Fruit fly (Drosophila melanogaster) whole organism, embryonic: ENCODE data around the gene spn-B.

ENCODE experiments used
- Adf1 ChIP-seq: fragments of 200-800 bp; sonication (Bioruptor generic); IDR thresholded peaks from 2 replicates; pipeline ENCODE4 v1.3.6; 2022; ENCODE audit warnings: missing biosample characterization, missing genetic modification characterization
- Antp ChIP-seq: fragments of 200-800 bp; sonication (Bioruptor generic); optimal IDR thresholded peaks from 3 replicates; lab custom pipeline; 2016; ENCODE audit warnings: missing biosample characterization, missing genetic modification characterization
- B-H1 ChIP-seq: fragments of 200-800 bp; sonication (Bioruptor generic); IDR thresholded peaks from 3 replicates; pipeline ENCODE4 v1.3.6; 2022; ENCODE audit warnings: missing biosample characterization, missing genetic modification characterization
- Bteb2 ChIP-seq: fragments of 200-800 bp; sonication (Bioruptor generic); optimal IDR thresholded peaks from 2 replicates; lab custom pipeline; 2016; ENCODE audit warnings: missing biosample characterization, missing genetic modification characterization
- CG10209 ChIP-seq: fragments of 200-800 bp; sonication (Bioruptor generic); optimal IDR thresholded peaks from 3 replicates; lab custom pipeline; 2017; ENCODE audit warnings: missing biosample characterization, mild to moderate bottlenecking, missing genetic modification characterization, missing genetic modification reagents
- CG10431 ChIP-seq: fragments of 200-800 bp; sonication (Bioruptor generic); optimal IDR thresholded peaks from 3 replicates; lab custom pipeline; 2018; ENCODE audit warnings: missing biosample characterization, mild to moderate bottlenecking, missing genetic modification characterization
- CG10462 ChIP-seq: fragments of 200-800 bp; sonication (Bioruptor generic); optimal IDR thresholded peaks from 2 replicates; lab custom pipeline; 2016; ENCODE audit warnings: missing biosample characterization, missing genetic modification characterization
- CG11504 ChIP-seq: fragments of 200-800 bp; sonication (Bioruptor generic); optimal IDR thresholded peaks from 3 replicates; lab custom pipeline; 2019; ENCODE audit warnings: missing biosample characterization, mild to moderate bottlenecking, missing genetic modification characterization, moderate library complexity
- CG13894 ChIP-seq: fragments of 200-800 bp; sonication (Bioruptor generic); optimal IDR thresholded peaks from 3 replicates; lab custom pipeline; 2018; ENCODE audit warnings: missing biosample characterization, mild to moderate bottlenecking, missing genetic modification characterization, moderate library complexity
- CG15011 ChIP-seq: fragments of 200-800 bp; sonication (Bioruptor generic); optimal IDR thresholded peaks from 3 replicates; lab custom pipeline; 2018; ENCODE audit warnings: missing biosample characterization, mild to moderate bottlenecking, missing genetic modification characterization
- CG18764 ChIP-seq: fragments of 200-800 bp; sonication (Bioruptor generic); optimal IDR thresholded peaks from 3 replicates; lab custom pipeline; 2016; ENCODE audit warnings: missing biosample characterization, missing genetic modification characterization
- CG4404 ChIP-seq: fragments of 200-800 bp; sonication (Bioruptor generic); IDR thresholded peaks from 2 replicates; pipeline ENCODE4 v1.3.6; 2022; ENCODE audit warnings: missing biosample characterization, missing genetic modification characterization
- CG6813 ChIP-seq: fragments of 200-800 bp; sonication (Bioruptor generic); optimal IDR thresholded peaks from 2 replicates; lab custom pipeline; 2017; ENCODE audit warnings: missing biosample characterization, missing genetic modification characterization, mild to moderate bottlenecking, moderate library complexity, missing genetic modification reagents
- CG6854 ChIP-seq: fragments of 200-800 bp; sonication (Bioruptor generic); optimal IDR thresholded peaks from 3 replicates; lab custom pipeline; 2017; ENCODE audit warnings: missing biosample characterization, mild to moderate bottlenecking, missing genetic modification characterization
- CG8924 ChIP-seq: fragments of 200-800 bp; optimal IDR thresholded peaks from 3 replicates; lab custom pipeline; 2019; ENCODE audit warnings: missing biosample characterization, mild to moderate bottlenecking, missing genetic modification characterization, moderate library complexity
- CG9215 ChIP-seq: fragments of 200-800 bp; sonication (Bioruptor generic); IDR thresholded peaks from 2 replicates; pipeline ENCODE4 v1.3.6; 2022; ENCODE audit warnings: missing biosample characterization, missing genetic modification characterization
- CG9609 ChIP-seq: fragments of 200-800 bp; sonication (Bioruptor generic); optimal IDR thresholded peaks from 3 replicates; lab custom pipeline; 2016; ENCODE audit warnings: missing biosample characterization, missing genetic modification characterization
- CTCF ChIP-seq: fragments of 200-800 bp; sonication (Bioruptor generic); optimal IDR thresholded peaks from 2 replicates; lab custom pipeline; 2017; ENCODE audit warnings: missing biosample characterization, mild to moderate bottlenecking, missing genetic modification characterization, moderate library complexity
- CkIIα-i1 ChIP-seq: fragments of 200-800 bp; sonication (Bioruptor generic); IDR thresholded peaks from 2 replicates; pipeline ENCODE4 v1.3.6; 2022; ENCODE audit warnings: missing biosample characterization, missing genetic modification characterization
- Dfd ChIP-seq, 2 experiments: fragments of >200 bp; optimal IDR thresholded peaks; 2 replicates each; lab custom pipeline; 2017; ENCODE audit warnings: missing biosample characterization in 2 of 2, missing genetic modification characterization in 2 of 2
- ERR ChIP-seq: fragments of 200-800 bp; sonication (Bioruptor generic); optimal IDR thresholded peaks from 2 replicates; lab custom pipeline; 2016; ENCODE audit warnings: missing biosample characterization, missing genetic modification characterization
- Fer2 ChIP-seq: fragments of 200-800 bp; sonication (Bioruptor generic); optimal IDR thresholded peaks from 2 replicates; lab custom pipeline; 2018; ENCODE audit warnings: missing biosample characterization, mild to moderate bottlenecking, missing genetic modification characterization, moderate library complexity
- GATAe ChIP-seq: fragments of 200-800 bp; sonication (Bioruptor generic); conservative IDR thresholded peaks from 2 replicates; pipeline ENCODE4 v1.3.6; 2022; ENCODE audit warnings: missing biosample characterization, missing genetic modification characterization
- HLH4C ChIP-seq: fragments of 200-800 bp; sonication (Bioruptor generic); IDR thresholded peaks from 3 replicates; pipeline ENCODE4 v1.3.6; 2022; ENCODE audit warnings: missing biosample characterization, missing genetic modification characterization; ENCODE audit not compliant: partially characterized antibody
- HmgZ ChIP-seq: fragments of 200-800 bp; sonication (Bioruptor generic); optimal IDR thresholded peaks from 2 replicates; lab custom pipeline; 2018; ENCODE audit warnings: missing biosample characterization, mild to moderate bottlenecking, missing genetic modification characterization
- Hmx ChIP-seq: fragments of 200-800 bp; sonication (Bioruptor generic); optimal IDR thresholded peaks from 2 replicates; lab custom pipeline; 2016; ENCODE audit warnings: missing biosample characterization, missing genetic modification characterization
- MTF-1 ChIP-seq: fragments of 200-800 bp; sonication (Bioruptor generic); optimal IDR thresholded peaks from 2 replicates; lab custom pipeline; 2018; ENCODE audit warnings: missing biosample characterization, mild to moderate bottlenecking, missing genetic modification characterization, borderline replicate concordance
- Pdp1 ChIP-seq, 2 experiments: fragments of 200-800 bp; sonication (Bioruptor generic); optimal IDR thresholded peaks; 3 replicates each; lab custom pipeline; 2016; ENCODE audit warnings: missing biosample characterization in 2 of 2, missing genetic modification characterization in 2 of 2, mild to moderate bottlenecking in 1 of 2, moderate library complexity in 1 of 2
- Scr ChIP-seq: fragments of 200-800 bp; sonication (Bioruptor generic); IDR thresholded peaks from 2 replicates; pipeline ENCODE4 v1.3.6; 2022; ENCODE audit warnings: missing biosample characterization, missing genetic modification characterization; ENCODE audit not compliant: partially characterized antibody
- abd-A ChIP-seq: fragments of 200-800 bp; sonication (Bioruptor generic); optimal IDR thresholded peaks from 3 replicates; lab custom pipeline; 2019; ENCODE audit warnings: missing biosample characterization, mild to moderate bottlenecking, missing genetic modification characterization, moderate library complexity
- aop ChIP-seq: fragments of 200-800 bp; sonication (Bioruptor generic); IDR thresholded peaks from 2 replicates; pipeline ENCODE4 v1.3.6; 2022; ENCODE audit warnings: missing biosample characterization, missing genetic modification characterization
- ap ChIP-seq: fragments of 200-800 bp; sonication (Bioruptor generic); IDR thresholded peaks from 2 replicates; pipeline ENCODE4 v1.3.6; 2022; ENCODE audit warnings: missing biosample characterization, missing genetic modification characterization
- ato ChIP-seq: fragments of 200-800 bp; sonication (Bioruptor generic); IDR thresholded peaks from 2 replicates; pipeline ENCODE4 v1.3.6; 2022; ENCODE audit warnings: missing biosample characterization, missing genetic modification characterization; ENCODE audit not compliant: partially characterized antibody
- bowl ChIP-seq: fragments of 200-800 bp; sonication (Bioruptor generic); IDR thresholded peaks from 2 replicates; pipeline ENCODE4 v1.3.6; 2022; ENCODE audit warnings: missing biosample characterization, missing genetic modification characterization
- crc ChIP-seq: fragments of 200-800 bp; sonication (Bioruptor generic); optimal IDR thresholded peaks from 2 replicates; lab custom pipeline; 2016; ENCODE audit warnings: missing biosample characterization, missing genetic modification characterization
- crol ChIP-seq: fragments of 200-800 bp; sonication (Bioruptor generic); IDR thresholded peaks from 2 replicates; pipeline ENCODE4 v1.3.6; 2022; ENCODE audit warnings: missing biosample characterization, missing genetic modification characterization
- dati ChIP-seq: fragments of 200-800 bp; sonication (Bioruptor generic); IDR thresholded peaks from 2 replicates; pipeline ENCODE4 v1.3.6; 2022; ENCODE audit warnings: missing biosample characterization, missing genetic modification characterization
- dysf ChIP-seq: fragments of 200-800 bp; sonication (Bioruptor generic); IDR thresholded peaks from 3 replicates; pipeline ENCODE4 v1.3.6; 2022; ENCODE audit warnings: missing biosample characterization, missing genetic modification characterization
- ftz-f1 ChIP-seq: fragments of 200-800 bp; sonication (Bioruptor generic); optimal IDR thresholded peaks from 2 replicates; lab custom pipeline; 2016; ENCODE audit warnings: missing biosample characterization, missing genetic modification characterization
- grn ChIP-seq: fragments of 200-800 bp; sonication (Bioruptor generic); optimal IDR thresholded peaks from 3 replicates; lab custom pipeline; 2017; ENCODE audit warnings: missing biosample characterization, missing genetic modification characterization
- gsb-n ChIP-seq: fragments of 200-800 bp; sonication (Bioruptor generic); optimal IDR thresholded peaks from 3 replicates; lab custom pipeline; 2018; ENCODE audit warnings: missing biosample characterization, mild to moderate bottlenecking, missing genetic modification characterization
- oc ChIP-seq: fragments of 200-800 bp; sonication (Bioruptor generic); optimal IDR thresholded peaks from 2 replicates; lab custom pipeline; 2018; ENCODE audit warnings: missing biosample characterization, mild to moderate bottlenecking, missing genetic modification characterization, moderate library complexity
- odd ChIP-seq: fragments of 200-800 bp; sonication (Bioruptor generic); optimal IDR thresholded peaks from 2 replicates; lab custom pipeline; 2017; ENCODE audit warnings: missing biosample characterization, mild to moderate bottlenecking, missing genetic modification characterization
- pb ChIP-seq: fragments of 200-800 bp; sonication (Bioruptor generic); optimal IDR thresholded peaks from 3 replicates; lab custom pipeline; 2016; ENCODE audit warnings: missing biosample characterization, missing genetic modification characterization
- peb ChIP-seq: fragments of 200-800 bp; sonication (Bioruptor generic); IDR thresholded peaks from 2 replicates; pipeline ENCODE4 v1.3.6; 2022; ENCODE audit warnings: missing biosample characterization, missing genetic modification characterization
- pho ChIP-seq: fragments of 200-800 bp; sonication (Bioruptor generic); optimal IDR thresholded peaks from 2 replicates; lab custom pipeline; 2016; ENCODE audit warnings: missing biosample characterization, missing genetic modification characterization
- sens ChIP-seq: fragments of 200-800 bp; sonication (Bioruptor generic); peaks from one replicate; lab custom pipeline; 2016; ENCODE audit warnings: missing biosample characterization, missing genetic modification characterization
- shn ChIP-seq: fragments of 200-800 bp; sonication (Bioruptor generic); optimal IDR thresholded peaks from 3 replicates; lab custom pipeline; 2016; ENCODE audit warnings: missing biosample characterization, missing genetic modification characterization
- sob ChIP-seq: fragments of 200-800 bp; sonication (Bioruptor generic); IDR thresholded peaks from 2 replicates; pipeline ENCODE4 v1.3.6; 2022; ENCODE audit warnings: missing biosample characterization, missing genetic modification characterization
- tna ChIP-seq: fragments of 200-800 bp; sonication (Bioruptor generic); IDR thresholded peaks from 2 replicates; pipeline ENCODE4 v1.3.6; 2022; ENCODE audit warnings: missing biosample characterization, missing genetic modification characterization; ENCODE audit not compliant: partially characterized antibody
- zfh2 ChIP-seq: fragments of 200-800 bp; sonication (Bioruptor generic); optimal IDR thresholded peaks from 2 replicates; lab custom pipeline; 2016; ENCODE audit warnings: missing biosample characterization, missing genetic modification characterization

spn-B gene

DNA sequence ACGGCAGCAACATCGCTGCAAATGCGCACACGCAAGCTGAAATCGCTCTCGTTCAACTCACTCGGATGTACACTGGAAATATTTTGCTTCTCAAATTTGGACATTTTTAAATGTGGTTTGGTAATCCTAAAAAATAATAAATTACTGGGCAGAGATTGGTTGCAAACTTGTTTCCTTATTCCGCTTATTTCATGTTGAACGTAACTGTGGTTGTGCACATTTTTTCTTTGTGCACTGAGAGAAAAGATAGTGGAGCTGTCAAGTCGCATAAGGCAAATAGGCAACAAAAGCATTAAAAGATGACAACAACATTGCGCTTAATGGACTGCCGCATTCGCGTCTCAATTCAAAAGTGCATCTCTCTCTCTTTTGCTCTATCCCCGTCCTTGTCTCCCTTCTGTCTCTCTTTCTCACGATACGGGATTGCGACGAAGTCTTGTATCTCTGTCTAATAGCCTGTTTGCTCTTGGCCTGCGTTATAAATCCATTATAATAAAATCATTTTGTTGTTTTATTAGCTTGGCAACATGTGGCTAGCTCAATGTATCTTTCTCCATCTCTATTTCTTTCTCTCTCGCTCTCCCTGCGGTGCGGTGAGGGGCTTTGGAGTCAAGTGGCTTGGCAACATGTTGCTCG, 45.5 kb downstream of the spn-B start (continued):
- TF ChIP-seq HmgZ (tag; lab: Kevin White, UChicago) = peak; percentile 88
- TF ChIP-seq CG10209 (GFP tag; lab: Kevin White, UChicago) = peak; percentile 95
- TF ChIP-seq sens = peak; percentile 100
- peak; percentile 76 for TF ChIP-seq Adf1
- TF ChIP-seq Antp (GFP tag; lab: Kevin White, UChicago) = peak; percentile 96
- no peak for TF ChIP-seq Scr (GFP tag; lab: Robert Waterston, UW)
- peak; percentile 96 for TF ChIP-seq CG9609
- no peak for TF ChIP-seq tna (GFP tag; lab: Robert Waterston, UW)
- TF ChIP-seq CG18764 = peak; percentile 82
- TF ChIP-seq abd-A (tag; lab: Kevin White, UChicago) = peak; percentile 94
- no peak for TF ChIP-seq CkIIα-i1
- TF ChIP-seq Fer2 (tag; lab: Kevin White, UChicago) = peak; percentile 4
- TF ChIP-seq GATAe (GFP tag; lab: Robert Waterston, UW) = peak; percentile 83
- peak; percentile 95 for TF ChIP-seq shn
- TF ChIP-seq Bteb2 (GFP tag; lab: Kevin White, UChicago) = peak; percentile 93
- TF ChIP-seq Pdp1 (GFP tag; optimal IDR thresholded peaks at IDR 0.05; lab: Kevin White, UChicago) = peak; percentile 84 to 90
- peak; percentile 89 for TF ChIP-seq pb (GFP tag; lab: Kevin White, UChicago)
- TF ChIP-seq CG6854 (GFP tag; lab: Kevin White, UChicago) = peak; percentile 69
- TF ChIP-seq grn (GFP tag; lab: Kevin White, UChicago) = peak; percentile 47
- TF ChIP-seq dati (GFP tag; lab: Robert Waterston, UW) = no peak
- peak; percentile 50 for TF ChIP-seq MTF-1 (GFP tag; lab: Kevin White, UChicago)
- no peak for TF ChIP-seq CTCF (GFP tag; lab: Kevin White, UChicago)
- no peak for TF ChIP-seq CG13894
- TF ChIP-seq CG15011 (GFP tag; lab: Kevin White, UChicago) = peak; percentile 69
- TF ChIP-seq CG8924 (tag; lab: Kevin White, UChicago) = peak; percentile 90
- peak; percentile 74 for TF ChIP-seq CG10431 (GFP tag; lab: Kevin White, UChicago)
- peak; percentile 82 for TF ChIP-seq peb (GFP tag; lab: Robert Waterston, UW)
- peak; percentile 93 for TF ChIP-seq ERR
- TF ChIP-seq gsb-n (tag; lab: Kevin White, UChicago) = peak; percentile 81
- TF ChIP-seq Hmx = peak; percentile 69
- TF ChIP-seq ato = no peak
- peak; percentile 95 for TF ChIP-seq bowl (GFP tag; lab: Robert Waterston, UW)
- TF ChIP-seq CG9215 (GFP tag; lab: Robert Waterston, UW) = peak; percentile 53
- TF ChIP-seq ap (GFP tag; lab: Robert Waterston, UW) = peak; percentile 96
- TF ChIP-seq B-H1 = peak; percentile 88
- TF ChIP-seq aop (GFP tag; lab: Robert Waterston, UW) = peak; percentile 91
- peak; percentile 91 for TF ChIP-seq crol (GFP tag; lab: Robert Waterston, UW)
- no peak for TF ChIP-seq HLH4C (GFP tag; lab: Robert Waterston, UW)
- TF ChIP-seq sob (GFP tag; lab: Robert Waterston, UW) = peak; percentile 88
- TF ChIP-seq dysf (GFP tag; lab: Robert Waterston, UW) = peak; percentile 96
- TF ChIP-seq oc (tag; lab: Kevin White, UChicago) = peak; percentile 94
- no peak for TF ChIP-seq Dfd (GFP tag; optimal IDR thresholded peaks at IDR 0.05; lab: Kevin White, UChicago)
- TF ChIP-seq pho (GFP tag; lab: Kevin White, UChicago) = peak; percentile 95
- TF ChIP-seq crc (GFP tag; lab: Kevin White, UChicago) = peak; percentile 95
- peak; percentile 92 for TF ChIP-seq CG10462 (GFP tag; lab: Kevin White, UChicago)
- peak; percentile 87 for TF ChIP-seq zfh2 (GFP tag; lab: Kevin White, UChicago)
- no peak for TF ChIP-seq ftz-f1 (GFP tag; lab: Kevin White, UChicago)
- peak; percentile 100 for TF ChIP-seq CG11504 (tag; lab: Kevin White, UChicago)
- peak; percentile 43 for TF ChIP-seq CG4404 (GFP tag; lab: Robert Waterston, UW)
- TF ChIP-seq odd = peak; percentile 88
- TF ChIP-seq CG6813 (GFP tag; lab: Kevin White, UChicago) = peak; percentile 61
